Worm (Caenorhabditis elegans) whole organism, mixed stage, embryonic: Measurements from ENCODE around the gene exos-8.

Experiments used
- elt-1 ChIP-seq: sonication (generic microtip); optimal IDR thresholded peaks from 2 replicates; lab custom pipeline; 2017; ENCODE audit warnings: missing genetic modification characterization, mild to moderate bottlenecking, missing compliant biosample characterization, antibody characterized with exemption, moderate library complexity, borderline replicate concordance; ENCODE audit not compliant: insufficient read depth
- mab-5 ChIP-seq: fragments of 150-350 bp; optimal IDR thresholded peaks from 2 replicates; lab custom pipeline; 2014; ENCODE audit warnings: missing biosample characterization, missing genetic modification characterization
- nhr-12 ChIP-seq: fragments of 150-350 bp; optimal IDR thresholded peaks from 2 replicates; lab custom pipeline; 2014; ENCODE audit warnings: missing biosample characterization, missing genetic modification characterization

- TF ChIP-seq elt-1 (tag; lab: Kevin White, UChicago) (no peak), mab-5 (tag; lab: Kevin White, UChicago) (no peak), nhr-12 (tag; lab: Kevin White, UChicago) (no peak)
Observed at ce11 chrII:6715853-6716252, 25.6 kb upstream of the exos-8 start.
